Worm (Caenorhabditis elegans): ENCODE measurements around the gene C05B5.17.

- TF ChIP-seq nhr-20 (tag; optimal IDR thresholded peaks at IDR 0.05) (no peak), fkh-10 (GFP tag; optimal IDR thresholded peaks at IDR 0.05) (no peak), mdl-1 (tag; optimal IDR thresholded peaks at IDR 0.05) (no peak), ceh-8 (GFP tag; optimal IDR thresholded peaks at IDR 0.05) (no peak), ztf-4 (tag; optimal IDR thresholded peaks at IDR 0.05) (no peak), ces-1 (GFP tag; optimal IDR thresholded peaks at IDR 0.05) (no peak), egl-27 (tag; optimal IDR thresholded peaks at IDR 0.05) (no peak), skn-1 (tag; optimal IDR thresholded peaks at IDR 0.05) (peak; percentile 18), hlh-4 (tag; optimal IDR thresholded peaks at IDR 0.05) (no peak), dsc-1 (tag; optimal IDR thresholded peaks at IDR 0.05) (no peak), mep-1 (tag; optimal IDR thresholded peaks at IDR 0.05) (no peak)
Observed at ce11 chrIII:9956123-9956522, 43.0 kb downstream of the C05B5.17 start, which contains the start of gene mog-1.
